Worm (Caenorhabditis elegans) whole organism, mixed stage, embryonic: ENCODE measurements around the gene elt-1.

Source experiments
- blmp-1 ChIP-seq: fragments of 150-350 bp; optimal IDR thresholded peaks from 2 replicates; lab custom pipeline; 2014; ENCODE audit warnings: missing biosample characterization, missing genetic modification characterization
- ces-1 ChIP-seq: fragments of 150-350 bp; optimal IDR thresholded peaks from 2 replicates; lab custom pipeline; 2014; ENCODE audit warnings: missing biosample characterization, missing genetic modification reagents, missing genetic modification characterization
- elt-1 ChIP-seq: sonication (generic microtip); optimal IDR thresholded peaks from 2 replicates; lab custom pipeline; 2017; ENCODE audit warnings: missing genetic modification characterization, mild to moderate bottlenecking, missing compliant biosample characterization, antibody characterized with exemption, moderate library complexity, borderline replicate concordance; ENCODE audit not compliant: insufficient read depth
- hlh-1 ChIP-seq: fragments of 150-350 bp; optimal IDR thresholded peaks from 2 replicates; lab custom pipeline; 2014; ENCODE audit warnings: missing biosample characterization, missing genetic modification reagents, missing genetic modification characterization
- lin-13 ChIP-seq: fragments of 150-350 bp; optimal IDR thresholded peaks from 2 replicates; lab custom pipeline; 2014; ENCODE audit warnings: missing biosample characterization, missing genetic modification characterization
- nhr-237 ChIP-seq: fragments of 150-350 bp; optimal IDR thresholded peaks from 2 replicates; lab custom pipeline; 2014; ENCODE audit warnings: missing biosample characterization, missing genetic modification characterization
- nhr-28 ChIP-seq: fragments of 150-350 bp; optimal IDR thresholded peaks from 2 replicates; lab custom pipeline; 2014; ENCODE audit warnings: missing biosample characterization, missing genetic modification characterization
- nhr-76 ChIP-seq: sonication (generic microtip); optimal IDR thresholded peaks from 2 replicates; lab custom pipeline; 2017; ENCODE audit warnings: missing biosample characterization, missing genetic modification characterization
- unc-62 ChIP-seq: fragments of 150-350 bp; optimal IDR thresholded peaks from 2 replicates; lab custom pipeline; 2014; ENCODE audit warnings: missing biosample characterization, missing genetic modification reagents, missing genetic modification characterization
- ztf-11 ChIP-seq: fragments of 150-350 bp; optimal IDR thresholded peaks from 2 replicates; lab custom pipeline; 2014; ENCODE audit warnings: missing biosample characterization, missing genetic modification characterization

ce11 chrIV:9613072-9613590, 1.7 kb upstream of the elt-1 start:
- TF ChIP-seq nhr-76, result no peak
- peak; percentile 98 for TF ChIP-seq elt-1
- no peak for TF ChIP-seq ces-1 (GFP tag; lab: Kevin White, UChicago)
- no peak for TF ChIP-seq nhr-28 (tag; lab: Kevin White, UChicago)
- TF ChIP-seq lin-13 (tag; lab: Kevin White, UChicago), result no peak
- no peak for TF ChIP-seq blmp-1 (tag; lab: Kevin White, UChicago)
- no peak for TF ChIP-seq hlh-1 (tag; lab: Kevin White, UChicago)
- no peak for TF ChIP-seq nhr-237 (tag; lab: Kevin White, UChicago)
- no peak for TF ChIP-seq ztf-11
- no peak for TF ChIP-seq unc-62
